Worm (Caenorhabditis elegans): ENCODE results near the gene R107.2.

DNA sequence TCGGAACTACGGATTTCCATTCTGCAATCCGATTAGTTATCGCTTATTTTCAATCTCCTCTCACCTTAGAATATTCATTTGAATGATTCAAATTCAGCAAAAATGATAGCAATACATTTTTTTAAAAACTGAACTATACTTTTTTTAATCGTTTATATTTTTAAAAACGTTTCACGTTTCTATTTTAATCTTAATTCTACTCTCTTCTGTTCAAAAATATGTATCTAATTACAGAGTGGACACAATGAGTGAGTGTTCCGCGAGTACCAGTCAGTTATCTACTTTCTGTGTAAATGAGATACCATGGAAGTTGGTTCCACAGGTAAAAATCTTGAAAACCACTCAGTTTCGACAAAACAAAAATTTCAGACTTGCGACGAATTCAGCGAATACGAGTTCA is 43.2 kb downstream of the R107.2 start, which contains the start of the genes F59B2.15 and zif-1:
- TF ChIP-seq elt-3 (tag; optimal IDR thresholded peaks at IDR 0.05) = no peak
- no peak for TF ChIP-seq mls-2 (tag; optimal IDR thresholded peaks at IDR 0.05)
- TF ChIP-seq pha-4 (tag; optimal IDR thresholded peaks at IDR 0.05) = no peak
- TF ChIP-seq unc-62 (GFP tag; optimal IDR thresholded peaks at IDR 0.05) = no peak
- no peak for TF ChIP-seq nhr-12 (tag; optimal IDR thresholded peaks at IDR 0.05)
